Fruit fly (Drosophila melanogaster) whole organism, embryonic: ENCODE measurements around the gene Sry-alpha.
A peak's percentile ranks its signal among the peaks of the same experiment; 100 is the strongest.

Experiments
- Awh ChIP-seq: fragments of 200-800 bp; sonication (Bioruptor generic); IDR thresholded peaks from 2 replicates; pipeline ENCODE4, ENCODE4 v1.3.6; 2022; ENCODE audit warnings: missing biosample characterization, missing genetic modification characterization
- B-H1 ChIP-seq: fragments of 200-800 bp; sonication (Bioruptor generic); IDR thresholded peaks from 3 replicates; pipeline ENCODE4 v1.3.6; 2022; ENCODE audit warnings: missing biosample characterization, missing genetic modification characterization
- BtbVII ChIP-seq: fragments of 200-800 bp; sonication (Bioruptor generic); optimal IDR thresholded peaks from 3 replicates; lab custom pipeline; 2017; ENCODE audit warnings: missing biosample characterization, mild to moderate bottlenecking, missing genetic modification characterization
- CG10209 ChIP-seq: fragments of 200-800 bp; sonication (Bioruptor generic); optimal IDR thresholded peaks from 3 replicates; lab custom pipeline; 2017; ENCODE audit warnings: missing biosample characterization, mild to moderate bottlenecking, missing genetic modification characterization, missing genetic modification reagents
- CG10321 ChIP-seq: fragments of 200-800 bp; sonication (Bioruptor generic); IDR thresholded peaks from 2 replicates; pipeline ENCODE4 v1.3.6; 2022; ENCODE audit warnings: missing biosample characterization, missing genetic modification characterization
- CG10366 ChIP-seq: fragments of 200-800 bp; sonication (Bioruptor generic); IDR thresholded peaks from 2 replicates; pipeline ENCODE4 v1.3.6; 2022; ENCODE audit warnings: missing biosample characterization, missing genetic modification characterization
- CG11093 ChIP-seq: fragments of 200-800 bp; sonication (Bioruptor generic); IDR thresholded peaks from 3 replicates; pipeline ENCODE4 v1.3.6; 2022; ENCODE audit warnings: missing biosample characterization, missing genetic modification characterization
- CG11456 ChIP-seq: fragments of 200-800 bp; sonication (Bioruptor generic); IDR thresholded peaks from 3 replicates; pipeline ENCODE4 v1.3.6; 2022; ENCODE audit warnings: missing biosample characterization, missing genetic modification characterization
- CG12391 ChIP-seq: fragments of 200-800 bp; sonication (Bioruptor generic); optimal IDR thresholded peaks from 3 replicates; lab custom pipeline; 2018; ENCODE audit warnings: missing biosample characterization, mild to moderate bottlenecking, missing genetic modification characterization, moderate library complexity
- CG12659 ChIP-seq: fragments of 200-800 bp; sonication (Bioruptor generic); optimal IDR thresholded peaks from 3 replicates; lab custom pipeline; 2017; ENCODE audit warnings: mild to moderate bottlenecking, missing biosample characterization, missing genetic modification reagents, missing genetic modification characterization
- CG13894 ChIP-seq: fragments of 200-800 bp; sonication (Bioruptor generic); optimal IDR thresholded peaks from 3 replicates; lab custom pipeline; 2018; ENCODE audit warnings: missing biosample characterization, mild to moderate bottlenecking, missing genetic modification characterization, moderate library complexity
- CG17186 ChIP-seq: fragments of 200-800 bp; sonication (Bioruptor generic); optimal IDR thresholded peaks from 3 replicates; lab custom pipeline; 2017; ENCODE audit warnings: missing biosample characterization, missing genetic modification reagents, missing genetic modification characterization
- CG17385 ChIP-seq: fragments of 200-800 bp; sonication (Bioruptor generic); optimal IDR thresholded peaks from 3 replicates; lab custom pipeline; 2018; ENCODE audit warnings: missing biosample characterization, mild to moderate bottlenecking, missing genetic modification characterization
- CG4424 ChIP-seq: fragments of 200-800 bp; sonication (Bioruptor generic); optimal IDR thresholded peaks from 3 replicates; lab custom pipeline; 2016; ENCODE audit warnings: missing biosample characterization, missing genetic modification characterization
- CG4730 ChIP-seq: fragments of 200-800 bp; sonication (Bioruptor generic); IDR thresholded peaks from 2 replicates; pipeline ENCODE4 v1.3.6; 2022; ENCODE audit warnings: missing biosample characterization, missing genetic modification characterization
- CG6272 ChIP-seq: fragments of 200-800 bp; sonication (Bioruptor generic); IDR thresholded peaks from 2 replicates; pipeline ENCODE4 v1.3.6; 2022; ENCODE audit warnings: missing biosample characterization, missing genetic modification characterization
- CG6654 ChIP-seq: fragments of 200-800 bp; sonication (Bioruptor generic); optimal IDR thresholded peaks from 2 replicates; lab custom pipeline; 2017; ENCODE audit warnings: missing biosample characterization, mild to moderate bottlenecking, missing genetic modification characterization
- CG6765 ChIP-seq: fragments of 200-800 bp; sonication (Bioruptor generic); optimal IDR thresholded peaks from 3 replicates; lab custom pipeline; 2017; ENCODE audit warnings: missing biosample characterization, mild to moderate bottlenecking, missing genetic modification characterization
- CG6854 ChIP-seq: fragments of 200-800 bp; sonication (Bioruptor generic); optimal IDR thresholded peaks from 3 replicates; lab custom pipeline; 2017; ENCODE audit warnings: missing biosample characterization, mild to moderate bottlenecking, missing genetic modification characterization
- CG9215 ChIP-seq: fragments of 200-800 bp; sonication (Bioruptor generic); IDR thresholded peaks from 2 replicates; pipeline ENCODE4 v1.3.6; 2022; ENCODE audit warnings: missing biosample characterization, missing genetic modification characterization
- CG9437 ChIP-seq: fragments of 200-800 bp; sonication (Bioruptor generic); optimal IDR thresholded peaks from 2 replicates; lab custom pipeline; 2018; ENCODE audit warnings: missing biosample characterization, mild to moderate bottlenecking, missing genetic modification characterization
- CG9727 ChIP-seq: fragments of 200-800 bp; sonication (Bioruptor generic); optimal IDR thresholded peaks from 3 replicates; lab custom pipeline; 2017; ENCODE audit warnings: missing biosample characterization, mild to moderate bottlenecking, missing genetic modification characterization
- CTCF ChIP-seq: fragments of 200-800 bp; sonication (Bioruptor generic); optimal IDR thresholded peaks from 2 replicates; lab custom pipeline; 2017; ENCODE audit warnings: missing biosample characterization, mild to moderate bottlenecking, missing genetic modification characterization, moderate library complexity
- E2f1 ChIP-seq: fragments of 200-800 bp; sonication (Bioruptor generic); IDR thresholded peaks from 2 replicates; pipeline ENCODE4 v1.3.6; 2022; ENCODE audit warnings: missing biosample characterization, missing genetic modification characterization
- HLHmδ ChIP-seq: fragments of 200-800 bp; sonication (Bioruptor generic); optimal IDR thresholded peaks from 2 replicates; lab custom pipeline; 2018; ENCODE audit warnings: missing biosample characterization, mild to moderate bottlenecking, missing genetic modification characterization, moderate library complexity
- Hmx ChIP-seq: fragments of 200-800 bp; sonication (Bioruptor generic); optimal IDR thresholded peaks from 2 replicates; lab custom pipeline; 2016; ENCODE audit warnings: missing biosample characterization, missing genetic modification characterization
- NC2α ChIP-seq: fragments of 200-800 bp; sonication (Bioruptor generic); optimal IDR thresholded peaks from 2 replicates; lab custom pipeline; 2016; ENCODE audit warnings: missing biosample characterization, missing genetic modification characterization
- NK7.1 ChIP-seq: fragments of 200-800 bp; sonication (Bioruptor generic); optimal IDR thresholded peaks from 3 replicates; lab custom pipeline; 2016; ENCODE audit warnings: missing biosample characterization, missing genetic modification characterization
- Optix ChIP-seq: fragments of 200-800 bp; sonication (Bioruptor generic); IDR thresholded peaks from 3 replicates; pipeline ENCODE4 v1.3.6; 2022; ENCODE audit warnings: missing biosample characterization, missing genetic modification characterization
- PHDP ChIP-seq: fragments of 200-800 bp; sonication (Bioruptor generic); optimal IDR thresholded peaks from 3 replicates; lab custom pipeline; 2018; ENCODE audit warnings: missing biosample characterization, mild to moderate bottlenecking, missing genetic modification characterization, moderate library complexity
- Sry-δ ChIP-seq: fragments of 200-800 bp; sonication (Bioruptor generic); optimal IDR thresholded peaks from 2 replicates; lab custom pipeline; 2016; ENCODE audit warnings: missing biosample characterization, missing genetic modification characterization
- Taf1 ChIP-seq: fragments of 200-800 bp; sonication (Bioruptor generic); IDR thresholded peaks from 2 replicates; pipeline ENCODE4 v1.3.6; 2022; ENCODE audit warnings: missing biosample characterization, missing genetic modification characterization
- Usf ChIP-seq: fragments of 200-800 bp; sonication (Bioruptor generic); optimal IDR thresholded peaks from 2 replicates; lab custom pipeline; 2017; ENCODE audit warnings: missing genotype, missing biosample characterization, missing genetic modification characterization
- al ChIP-seq: fragments of 200-800 bp; sonication (Bioruptor generic); IDR thresholded peaks from 2 replicates; pipeline ENCODE4 v1.3.6; 2022; ENCODE audit warnings: missing biosample characterization, missing genetic modification characterization
- ara ChIP-seq: fragments of 200-800 bp; sonication (Bioruptor generic); IDR thresholded peaks from 2 replicates; pipeline ENCODE4 v1.3.6; 2022; ENCODE audit warnings: missing biosample characterization, missing genetic modification characterization
- chinmo ChIP-seq: fragments of 200-800 bp; sonication (Bioruptor generic); IDR thresholded peaks from 4 replicates; pipeline ENCODE4 v1.3.6; 2022; ENCODE audit warnings: missing biosample characterization, missing genetic modification characterization; ENCODE audit not compliant: partially characterized antibody
- disco-r ChIP-seq: fragments of 200-800 bp; sonication (Bioruptor generic); optimal IDR thresholded peaks from 2 replicates; lab custom pipeline; 2016; ENCODE audit warnings: missing biosample characterization, missing genetic modification characterization
- gfzf ChIP-seq: fragments of 200-800 bp; sonication (Bioruptor generic); optimal IDR thresholded peaks from 2 replicates; lab custom pipeline; 2016; ENCODE audit warnings: missing biosample characterization, mild to moderate bottlenecking, missing genetic modification characterization, moderate library complexity
- gsb-n ChIP-seq: fragments of 200-800 bp; sonication (Bioruptor generic); optimal IDR thresholded peaks from 3 replicates; lab custom pipeline; 2018; ENCODE audit warnings: missing biosample characterization, mild to moderate bottlenecking, missing genetic modification characterization
- jigr1 ChIP-seq: fragments of 200-800 bp; sonication (Bioruptor generic); IDR thresholded peaks from 3 replicates; pipeline ENCODE4 v1.3.6; 2022; ENCODE audit warnings: missing biosample characterization, missing genetic modification characterization
- jumu ChIP-seq: fragments of 200-800 bp; sonication (Bioruptor generic); optimal IDR thresholded peaks from 3 replicates; lab custom pipeline; 2016; ENCODE audit warnings: missing biosample characterization, missing genetic modification characterization
- kah ChIP-seq: fragments of 200-800 bp; sonication (Bioruptor generic); optimal IDR thresholded peaks from 2 replicates; lab custom pipeline; 2018; ENCODE audit warnings: missing biosample characterization, mild to moderate bottlenecking, missing genetic modification characterization
- knrl ChIP-seq: fragments of 200-800 bp; sonication (Bioruptor generic); IDR thresholded peaks from 3 replicates; pipeline ENCODE4 v1.3.6; 2022; ENCODE audit warnings: missing biosample characterization, missing genetic modification characterization; ENCODE audit not compliant: partially characterized antibody
- lbe ChIP-seq: fragments of 200-800 bp; sonication (Bioruptor generic); optimal IDR thresholded peaks from 2 replicates; lab custom pipeline; 2016; ENCODE audit warnings: missing biosample characterization, mild to moderate bottlenecking, missing genetic modification characterization
- org-1 ChIP-seq: fragments of 200-800 bp; sonication (Bioruptor generic); optimal IDR thresholded peaks from 2 replicates; lab custom pipeline; 2017; ENCODE audit warnings: missing biosample characterization, missing genetic modification characterization
- pho ChIP-seq: fragments of 200-800 bp; sonication (Bioruptor generic); optimal IDR thresholded peaks from 2 replicates; lab custom pipeline; 2016; ENCODE audit warnings: missing biosample characterization, missing genetic modification characterization
- pita ChIP-seq: fragments of 200-800 bp; sonication (Bioruptor generic); optimal IDR thresholded peaks from 2 replicates; lab custom pipeline; 2017; ENCODE audit warnings: missing biosample characterization, mild to moderate bottlenecking, missing genetic modification characterization
- ro ChIP-seq: fragments of 200-800 bp; sonication (Bioruptor generic); IDR thresholded peaks from 2 replicates; pipeline ENCODE4 v1.3.6; 2022; ENCODE audit warnings: missing biosample characterization, missing genetic modification characterization
- so ChIP-seq: fragments of 200-800 bp; sonication (Bioruptor generic); IDR thresholded peaks from 3 replicates; pipeline ENCODE4 v1.3.6; 2022; ENCODE audit warnings: missing biosample characterization, missing genetic modification characterization
- vfl ChIP-seq: fragments of 200-800 bp; sonication (Bioruptor generic); optimal IDR thresholded peaks from 2 replicates; lab custom pipeline; 2016; ENCODE audit warnings: missing biosample characterization, missing genetic modification characterization

Gene Sry-alpha

dm6 chr3R:30058057-30058868 lies 18.7 kb downstream of the Sry-alpha start, which contains the start of gene sima (continued):
- TF ChIP-seq al (GFP tag; lab: Robert Waterston, UW) (0 out of 2 replicates have a peak, but pooled peaks have one; percentile 40), disco-r (GFP tag; lab: Kevin White, UChicago) (no peak), ara (GFP tag; lab: Robert Waterston, UW) (no peak), Awh (GFP tag; lab: Robert Waterston, UW) (no peak), CG6654 (GFP tag; lab: Kevin White, UChicago) (no peak), CG11456 (GFP tag; lab: Robert Waterston, UW) (no peak), CG17186 (no peak), CG17385 (GFP tag; lab: Kevin White, UChicago) (no peak), gsb-n (peak; percentile 35), CG6854 (GFP tag; lab: Kevin White, UChicago) (peak; percentile 27), lbe (GFP tag; lab: Kevin White, UChicago) (peak; percentile 3), pho (GFP tag; lab: Kevin White, UChicago) (no peak), PHDP (tag; lab: Kevin White, UChicago) (no peak), CG6765 (peak; percentile 37), CG10209 (GFP tag; lab: Kevin White, UChicago) (no peak), so (GFP tag; lab: Robert Waterston, UW) (no peak), Hmx (GFP tag; lab: Kevin White, UChicago) (no peak), chinmo (GFP tag; lab: Robert Waterston, UW) (peak; percentile 87; the same call in 2 of the 4 replicates), knrl (GFP tag; lab: Robert Waterston, UW) (no peak; the same call in 2 of the 3 replicates), Optix (GFP tag; lab: Robert Waterston, UW) (no peak), E2f1 (peak; percentile 43; the same call in 1 of the 2 replicates), CG9727 (GFP tag; lab: Kevin White, UChicago) (peak; percentile 5), NK7.1 (GFP tag; lab: Kevin White, UChicago) (peak; percentile 57), pita (GFP tag; lab: Kevin White, UChicago) (no peak), HLHmδ (no peak), B-H1 (no peak), Usf (GFP tag; lab: Kevin White, UChicago) (no peak), jumu (peak; percentile 2), CG10366 (GFP tag; lab: Robert Waterston, UW) (0 out of 2 replicates have a peak, but pooled peaks have one; percentile 31), CG4730 (GFP tag; lab: Robert Waterston, UW) (peak; percentile 20; the same call in 1 of the 2 replicates), CG11093 (GFP tag; lab: Robert Waterston, UW) (no peak), CG10321 (GFP tag; lab: Robert Waterston, UW) (no peak), CG6272 (GFP tag; lab: Robert Waterston, UW) (no peak), CG12659 (GFP tag; lab: Kevin White, UChicago) (peak; percentile 61), ro (GFP tag; lab: Robert Waterston, UW) (no peak), Sry-δ (GFP tag; lab: Kevin White, UChicago) (peak; percentile 27), CG4424 (GFP tag; lab: Kevin White, UChicago) (peak; percentile 10), NC2α (GFP tag; lab: Kevin White, UChicago) (no peak), vfl (peak; percentile 29), BtbVII (GFP tag; lab: Kevin White, UChicago) (no peak), CG9215 (0 out of 2 replicates have a peak, but pooled peaks have one; percentile 26), org-1 (GFP tag; lab: Kevin White, UChicago) (no peak), Taf1 (GFP tag; lab: Robert Waterston, UW) (0 out of 2 replicates have a peak, but pooled peaks have one; percentile 33), jigr1 (GFP tag; lab: Robert Waterston, UW) (no peak), CTCF (GFP tag; lab: Kevin White, UChicago) (no peak), CG13894 (tag; lab: Kevin White, UChicago) (peak; percentile 56), CG9437 (no peak), gfzf (GFP tag; lab: Kevin White, UChicago) (peak; percentile 96), CG12391 (tag; lab: Kevin White, UChicago) (peak; percentile 38), kah (GFP tag; lab: Kevin White, UChicago) (no peak)
